Worm (Caenorhabditis elegans) whole organism, mixed stage, embryonic: ENCODE results near the gene gpa-10.

Experiments
- M03D4.4 ChIP-seq: sonication (generic microtip); optimal IDR thresholded peaks from 2 replicates; lab custom pipeline; 2017; ENCODE audit warnings: mild to moderate bottlenecking, missing genetic modification characterization, missing compliant biosample characterization
- ceh-39 ChIP-seq: fragments of 150-350 bp; optimal IDR thresholded peaks from 2 replicates; lab custom pipeline; 2014; ENCODE audit warnings: missing biosample characterization, missing genetic modification characterization
- ceh-43 ChIP-seq: fragments of 200-800 bp; sonication (Bioruptor generic); optimal IDR thresholded peaks from 2 replicates; lab custom pipeline; 2018; ENCODE audit warnings: mild to moderate bottlenecking, missing genetic modification characterization, moderate library complexity, missing compliant biosample characterization
- ceh-83 ChIP-seq: fragments of 200-800 bp; sonication (Bioruptor generic); optimal IDR thresholded peaks from 2 replicates; lab custom pipeline; 2018; ENCODE audit warnings: mild to moderate bottlenecking, missing genetic modification characterization, missing compliant biosample characterization
- ces-1 ChIP-seq: fragments of 150-350 bp; optimal IDR thresholded peaks from 2 replicates; lab custom pipeline; 2014; ENCODE audit warnings: missing biosample characterization, missing genetic modification reagents, missing genetic modification characterization
- cnd-1 ChIP-seq: fragments of 200-800 bp; sonication (Bioruptor generic); optimal IDR thresholded peaks from 2 replicates; lab custom pipeline; 2018; ENCODE audit warnings: mild to moderate bottlenecking, missing genetic modification characterization, missing compliant biosample characterization
- drap-1 ChIP-seq: fragments of 200-800 bp; sonication (Bioruptor generic); optimal IDR thresholded peaks from 3 replicates; lab custom pipeline; 2018; ENCODE audit warnings: mild to moderate bottlenecking, missing genetic modification characterization, missing compliant biosample characterization
- elt-1 ChIP-seq: sonication (generic microtip); optimal IDR thresholded peaks from 2 replicates; lab custom pipeline; 2017; ENCODE audit warnings: missing genetic modification characterization, mild to moderate bottlenecking, missing compliant biosample characterization, antibody characterized with exemption, moderate library complexity, borderline replicate concordance; ENCODE audit not compliant: insufficient read depth
- elt-3 ChIP-seq: fragments of 150-350 bp; optimal IDR thresholded peaks from 2 replicates; lab custom pipeline; 2014; ENCODE audit warnings: missing biosample characterization, missing genetic modification characterization
- flh-1 ChIP-seq: fragments of 200-800 bp; sonication (Bioruptor generic); optimal IDR thresholded peaks from 2 replicates; lab custom pipeline; 2018; ENCODE audit warnings: mild to moderate bottlenecking, missing genetic modification characterization, moderate library complexity, missing compliant biosample characterization
- ham-2 ChIP-seq: fragments of 200-800 bp; sonication (Bioruptor generic); optimal IDR thresholded peaks from 2 replicates; lab custom pipeline; 2018; ENCODE audit warnings: mild to moderate bottlenecking, missing genetic modification characterization, missing compliant biosample characterization
- hlh-1 ChIP-seq: fragments of 150-350 bp; optimal IDR thresholded peaks from 2 replicates; lab custom pipeline; 2014; ENCODE audit warnings: missing biosample characterization, missing genetic modification reagents, missing genetic modification characterization
- lin-13 ChIP-seq: fragments of 150-350 bp; optimal IDR thresholded peaks from 2 replicates; lab custom pipeline; 2014; ENCODE audit warnings: missing biosample characterization, missing genetic modification characterization
- lsy-2 ChIP-seq: fragments of 150-350 bp; optimal IDR thresholded peaks from 2 replicates; lab custom pipeline; 2014; ENCODE audit warnings: missing biosample characterization, missing genetic modification characterization
- mab-5 ChIP-seq: fragments of 150-350 bp; optimal IDR thresholded peaks from 2 replicates; lab custom pipeline; 2014; ENCODE audit warnings: missing biosample characterization, missing genetic modification characterization
- mep-1 ChIP-seq: fragments of 150-350 bp; optimal IDR thresholded peaks from 2 replicates; lab custom pipeline; 2017; ENCODE audit warnings: missing biosample characterization, missing genetic modification reagents, missing genetic modification characterization, inconsistent platforms
- mls-2 ChIP-seq: sonication (generic microtip); optimal IDR thresholded peaks from 2 replicates; lab custom pipeline; 2016; ENCODE audit warnings: mild to moderate bottlenecking, missing genetic modification characterization, moderate library complexity, missing compliant biosample characterization
- nhr-12 ChIP-seq: fragments of 150-350 bp; optimal IDR thresholded peaks from 2 replicates; lab custom pipeline; 2014; ENCODE audit warnings: missing biosample characterization, missing genetic modification characterization
- nhr-2 ChIP-seq: fragments of 150-350 bp; optimal IDR thresholded peaks from 2 replicates; lab custom pipeline; 2014; ENCODE audit warnings: missing biosample characterization, missing genetic modification characterization
- nhr-237 ChIP-seq: fragments of 150-350 bp; optimal IDR thresholded peaks from 2 replicates; lab custom pipeline; 2014; ENCODE audit warnings: missing biosample characterization, missing genetic modification characterization
- nhr-28 ChIP-seq: fragments of 150-350 bp; optimal IDR thresholded peaks from 2 replicates; lab custom pipeline; 2014; ENCODE audit warnings: missing biosample characterization, missing genetic modification characterization
- pha-4 ChIP-seq: fragments of 150-350 bp; optimal IDR thresholded peaks from 2 replicates; lab custom pipeline; 2018; ENCODE audit warnings: missing biosample characterization, missing genetic modification reagents, missing genetic modification characterization
- sem-2 ChIP-seq: fragments of 200-800 bp; sonication (Bioruptor generic); optimal IDR thresholded peaks from 2 replicates; lab custom pipeline; 2018; ENCODE audit warnings: mild to moderate bottlenecking, missing genetic modification characterization, missing compliant biosample characterization
- sptf-1 ChIP-seq: sonication (generic microtip); optimal IDR thresholded peaks from 2 replicates; lab custom pipeline; 2017; ENCODE audit warnings: mild to moderate bottlenecking, missing genetic modification characterization, moderate library complexity, missing compliant biosample characterization
- tbx-8 ChIP-seq: fragments of 200-800 bp; sonication (Bioruptor generic); optimal IDR thresholded peaks from 2 replicates; lab custom pipeline; 2018; ENCODE audit warnings: mild to moderate bottlenecking, missing genetic modification characterization, moderate library complexity, missing compliant biosample characterization
- unc-120 ChIP-seq: sonication (generic microtip); optimal IDR thresholded peaks from 2 replicates; lab custom pipeline; 2017; ENCODE audit warnings: missing genetic modification characterization, missing compliant biosample characterization; ENCODE audit not compliant: poor library complexity, severe bottlenecking
- unc-39 ChIP-seq: fragments of 150-350 bp; optimal IDR thresholded peaks from 2 replicates; lab custom pipeline; 2014; ENCODE audit warnings: missing biosample characterization, missing genetic modification characterization
- unc-62 ChIP-seq: fragments of 150-350 bp; optimal IDR thresholded peaks from 2 replicates; lab custom pipeline; 2014; ENCODE audit warnings: missing biosample characterization, missing genetic modification reagents, missing genetic modification characterization
- ztf-11 ChIP-seq: fragments of 150-350 bp; optimal IDR thresholded peaks from 2 replicates; lab custom pipeline; 2014; ENCODE audit warnings: missing biosample characterization, missing genetic modification characterization

The gpa-10 gene

ce11 chrV:6879490-6879889, 24.9 kb upstream of the gpa-10 start (continued):
- TF ChIP-seq nhr-28 (tag; lab: Kevin White, UChicago), result no peak
- peak; percentile 33 for TF ChIP-seq ceh-43
- TF ChIP-seq ces-1 (GFP tag; lab: Kevin White, UChicago), result peak; percentile 52

- TF ChIP-seq cnd-1 (tag; lab: Kevin White, UChicago) (no peak), nhr-2 (tag; lab: Kevin White, UChicago) (no peak)
Observed at ce11 chrV:6878559-6878958, 23.9 kb upstream of the gpa-10 start.

DNA sequence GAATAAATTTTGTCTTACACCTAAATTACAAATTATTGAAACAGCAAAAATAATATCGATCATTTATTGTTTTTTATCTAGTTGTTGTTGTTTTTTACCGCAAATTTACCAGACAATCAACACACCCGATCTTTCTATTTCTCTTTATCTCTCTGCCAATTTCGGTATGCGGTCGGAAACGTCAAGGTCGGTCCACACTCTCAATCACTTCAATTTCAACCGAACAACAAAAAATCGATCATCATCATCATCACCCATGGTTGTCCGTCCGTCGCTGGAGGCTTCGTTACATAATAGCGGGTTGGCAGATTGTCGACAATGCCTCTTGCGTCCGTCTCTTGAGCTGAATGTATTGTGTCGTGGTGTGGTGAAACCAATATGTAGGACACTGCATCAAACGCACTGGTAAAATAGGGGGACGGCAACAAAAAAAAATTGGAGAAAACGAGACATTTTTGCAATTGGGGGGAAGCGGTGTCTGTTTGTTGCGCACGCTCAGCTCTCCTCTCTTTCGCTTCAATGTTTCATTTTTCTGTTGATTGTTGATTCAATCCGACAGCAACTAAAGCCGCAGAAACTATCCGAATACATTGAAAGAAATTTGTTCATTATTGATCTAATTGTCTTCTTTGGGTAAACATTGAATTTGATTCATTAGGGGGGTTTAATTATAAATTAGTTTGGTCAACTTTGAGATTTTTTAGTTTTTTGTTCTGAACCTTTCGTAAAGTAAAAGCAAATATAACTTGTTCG, 22.3 kb upstream of the gpa-10 start:
- TF ChIP-seq ceh-43, result no peak
- TF ChIP-seq drap-1 (GFP tag; lab: Kevin White, UChicago), result no peak
- TF ChIP-seq tbx-8 (GFP tag; lab: Kevin White, UChicago), result no peak
- peak; percentile 59 for TF ChIP-seq ham-2 (GFP tag; lab: Kevin White, UChicago)
- TF ChIP-seq mep-1, result no peak
- peak; percentile 75 for TF ChIP-seq elt-1 (tag; lab: Kevin White, UChicago)
- TF ChIP-seq nhr-2 (tag; lab: Kevin White, UChicago), result no peak
- peak; percentile 0 for TF ChIP-seq pha-4
- TF ChIP-seq sptf-1 (tag; lab: Kevin White, UChicago), result no peak
- TF ChIP-seq sem-2 (GFP tag; lab: Kevin White, UChicago), result no peak
- no peak for TF ChIP-seq mls-2 (tag; lab: Kevin White, UChicago)
- TF ChIP-seq ces-1 (GFP tag; lab: Kevin White, UChicago), result peak; percentile 16
- TF ChIP-seq M03D4.4 (tag; lab: Kevin White, UChicago), result no peak
- TF ChIP-seq unc-39, result no peak
- no peak for TF ChIP-seq elt-3 (tag; lab: Kevin White, UChicago)
- TF ChIP-seq ceh-39 (tag; lab: Kevin White, UChicago), result no peak
- no peak for TF ChIP-seq ceh-83 (GFP tag; lab: Kevin White, UChicago)

DNA sequence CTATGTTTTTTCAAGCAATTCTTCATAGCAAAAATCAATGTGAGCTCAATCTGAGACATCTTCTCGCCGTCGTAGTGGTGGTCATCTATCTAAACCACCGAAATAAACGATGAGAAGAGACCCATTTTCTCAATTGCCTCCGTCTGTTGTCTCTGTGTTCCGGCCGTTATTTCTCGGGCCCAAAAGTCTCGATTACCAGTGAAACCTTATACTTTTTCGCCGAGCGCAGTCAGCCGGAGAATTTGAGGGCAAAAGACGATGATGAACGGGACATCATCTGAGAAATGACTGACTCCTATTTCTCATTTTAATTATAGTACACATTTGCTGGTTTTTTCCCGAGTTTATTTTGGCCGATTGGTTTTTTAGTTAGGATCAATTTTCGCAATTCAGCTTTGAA, 21.2 kb upstream of the gpa-10 start:
- no peak for TF ChIP-seq lin-13
- no peak for TF ChIP-seq sptf-1 (tag; lab: Kevin White, UChicago)
- no peak for TF ChIP-seq lsy-2
- TF ChIP-seq drap-1 (GFP tag; lab: Kevin White, UChicago), result no peak
- no peak for TF ChIP-seq nhr-237
- TF ChIP-seq hlh-1 (tag; lab: Kevin White, UChicago), result no peak
- TF ChIP-seq elt-3 (tag; lab: Kevin White, UChicago), result no peak
- no peak for TF ChIP-seq mep-1
- TF ChIP-seq unc-120 (tag; lab: Kevin White, UChicago), result no peak
- TF ChIP-seq nhr-2 (tag; lab: Kevin White, UChicago), result no peak
- TF ChIP-seq nhr-12 (tag; lab: Kevin White, UChicago), result no peak
- TF ChIP-seq mab-5 (tag; lab: Kevin White, UChicago), result no peak
- TF ChIP-seq ztf-11, result no peak
- no peak for TF ChIP-seq cnd-1 (tag; lab: Kevin White, UChicago)
- no peak for TF ChIP-seq nhr-28 (tag; lab: Kevin White, UChicago)
- TF ChIP-seq, all 35 proteins: peak for 0

- peak; percentile 69 for TF ChIP-seq unc-62 (GFP tag; lab: Kevin White, UChicago)
- peak; percentile 65 for TF ChIP-seq hlh-1 (tag; lab: Kevin White, UChicago)
- no peak for TF ChIP-seq nhr-237
Observed at ce11 chrV:6874735-6875134, 20.1 kb upstream of the gpa-10 start.

DNA sequence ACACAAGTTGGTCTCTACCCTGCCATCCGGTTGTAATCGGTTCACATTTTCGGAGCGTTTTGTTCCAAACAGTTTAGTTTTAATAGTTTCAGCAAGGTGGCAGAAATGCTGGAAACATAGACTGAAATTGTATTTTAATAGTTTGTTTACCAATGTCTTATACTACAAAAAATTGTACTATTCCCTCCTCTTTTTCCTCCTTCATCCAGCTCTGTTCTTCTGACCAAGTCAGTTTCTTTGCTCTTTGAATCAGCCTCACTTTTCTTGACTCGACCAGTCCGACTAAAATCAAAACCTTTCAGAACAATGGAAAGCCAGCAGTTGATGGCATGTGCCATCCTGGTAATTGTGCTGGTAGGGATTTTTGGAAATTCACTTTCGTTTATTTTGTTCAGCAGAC, 15.4 kb upstream of the gpa-10 start, which contains the start of gene frpr-18:
frpr-18 (plus strand) TSS at position 301 of the 400 bp plus-strand sequence.
- TF ChIP-seq mls-2 (tag; lab: Kevin White, UChicago) (no peak), nhr-2 (tag; lab: Kevin White, UChicago) (no peak), cnd-1 (tag; lab: Kevin White, UChicago) (no peak), M03D4.4 (tag; lab: Kevin White, UChicago) (no peak), elt-1 (tag; lab: Kevin White, UChicago) (no peak), elt-3 (tag; lab: Kevin White, UChicago) (no peak), sem-2 (GFP tag; lab: Kevin White, UChicago) (no peak), ceh-83 (GFP tag; lab: Kevin White, UChicago) (no peak), lsy-2 (no peak), drap-1 (GFP tag; lab: Kevin White, UChicago) (no peak), mep-1 (no peak), nhr-28 (tag; lab: Kevin White, UChicago) (no peak), sptf-1 (tag; lab: Kevin White, UChicago) (no peak), ztf-11 (no peak), ces-1 (GFP tag; lab: Kevin White, UChicago) (no peak), flh-1 (GFP tag; lab: Kevin White, UChicago) (no peak), ceh-39 (tag; lab: Kevin White, UChicago) (no peak), unc-39 (no peak), mab-5 (tag; lab: Kevin White, UChicago) (no peak)
